Worm (Caenorhabditis elegans) whole organism, L1 larva: Measurements from ENCODE around the gene grd-9.

Experiments
- ama-1 ChIP-seq: fragments of 150-350 bp; optimal IDR thresholded peaks from 2 replicates; lab custom pipeline; 2014
- egl-27 ChIP-seq, 2 experiments: fragments of 150-350 bp in 1 of 2; sonication (generic microtip); optimal IDR thresholded peaks; 3 replicates each; lab custom pipeline; 2017 to 2018; ENCODE audit warnings: missing biosample characterization in 2 of 2, missing genetic modification characterization in 2 of 2, missing genetic modification reagents in 2 of 2
- elt-3 ChIP-seq, 6 experiments: fragments of 150-350 bp in 1 of 6; sonication (generic microtip); optimal IDR thresholded peaks; 2 replicates each; lab custom pipeline; 2017 to 2018; ENCODE audit warnings: missing biosample characterization in 6 of 6, missing genetic modification characterization in 6 of 6, inconsistent platforms in 1 of 6
- hlh-4 ChIP-seq: sonication (generic microtip); optimal IDR thresholded peaks from 2 replicates; lab custom pipeline; 2016; ENCODE audit warnings: mild to moderate bottlenecking, missing genetic modification characterization, missing compliant biosample characterization
- lin-14 ChIP-seq: fragments of 200-800 bp; sonication (Bioruptor generic); optimal IDR thresholded peaks from 2 replicates; lab custom pipeline; 2018; ENCODE audit warnings: mild to moderate bottlenecking, missing genetic modification characterization, moderate library complexity, missing compliant biosample characterization
- nhr-12 ChIP-seq: sonication (generic microtip); optimal IDR thresholded peaks from 2 replicates; lab custom pipeline; 2017; ENCODE audit warnings: missing biosample characterization, missing genetic modification characterization
- nhr-76 ChIP-seq: sonication (generic microtip); optimal IDR thresholded peaks from 2 replicates; lab custom pipeline; 2017; ENCODE audit warnings: missing biosample characterization, missing genetic modification characterization
- skn-1 ChIP-seq: fragments of 150-350 bp; optimal IDR thresholded peaks from 2 replicates; lab custom pipeline; 2014; ENCODE audit warnings: missing biosample characterization, missing genetic modification characterization
- unc-62 ChIP-seq: fragments of 150-350 bp; optimal IDR thresholded peaks from 2 replicates; lab custom pipeline; 2014; ENCODE audit warnings: missing biosample characterization, missing genetic modification reagents, missing genetic modification characterization

DNA sequence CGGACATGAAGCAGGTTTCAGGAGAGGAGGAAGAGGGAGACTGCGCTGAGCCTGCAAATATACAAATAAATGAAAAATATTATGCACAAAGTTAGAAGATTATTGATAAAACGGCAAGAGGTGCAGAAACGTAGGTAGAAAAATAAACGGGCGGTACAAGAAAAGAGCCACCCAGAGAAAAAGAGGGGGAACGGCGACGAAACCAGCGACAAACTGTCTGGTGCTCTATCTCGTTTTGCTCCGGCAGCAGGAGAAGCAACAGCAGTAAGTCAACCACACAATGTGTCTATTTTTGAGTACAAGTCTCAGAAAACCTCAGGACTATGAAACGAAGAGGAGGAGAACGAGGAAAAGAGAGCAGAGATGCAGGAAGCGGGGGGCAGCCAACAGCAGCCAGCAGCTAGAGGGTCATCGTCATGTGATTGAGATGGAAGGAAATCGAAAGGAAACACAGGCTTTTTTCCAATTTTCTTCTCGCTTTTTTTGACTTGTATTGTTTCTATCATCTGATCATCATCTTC lies 49.4 kb upstream of the grd-9 start, which contains the start of gene F26F12.3:
- TF ChIP-seq unc-62 (GFP tag; lab: Kevin White, UChicago): no peak
- no peak for TF ChIP-seq egl-27 (tag; optimal IDR thresholded peaks at IDR 0.05; lab: Kevin White, UChicago)
- TF ChIP-seq nhr-76 (tag; lab: Kevin White, UChicago): no peak
- no peak for TF ChIP-seq ama-1 (lab: Kevin White, UChicago)
- no peak for TF ChIP-seq nhr-12
- peak; percentile 41 for TF ChIP-seq skn-1 (tag; lab: Kevin White, UChicago)
- TF ChIP-seq hlh-4: no peak
- TF ChIP-seq elt-3 (tag; optimal IDR thresholded peaks at IDR 0.05; lab: Kevin White, UChicago): no peak
- TF ChIP-seq lin-14 (GFP tag; lab: Kevin White, UChicago): peak; percentile 94
